Worm (Caenorhabditis elegans) whole organism, late embryonic: ENCODE results near the gene tebp-2.

Source experiments
- C38D4.7 ChIP-seq: fragments of 200-800 bp; sonication (Bioruptor generic); optimal IDR thresholded peaks from 2 replicates; lab custom pipeline; 2018; ENCODE audit warnings: mild to moderate bottlenecking, missing genetic modification characterization, moderate library complexity, missing compliant biosample characterization
- K02D7.2 ChIP-seq: sonication (generic microtip); optimal IDR thresholded peaks from 2 replicates; lab custom pipeline; 2017; ENCODE audit warnings: mild to moderate bottlenecking, missing genetic modification characterization, missing compliant biosample characterization
- ceh-6 ChIP-seq: fragments of 200-800 bp; sonication (Bioruptor generic); optimal IDR thresholded peaks from 2 replicates; lab custom pipeline; 2018; ENCODE audit warnings: mild to moderate bottlenecking, missing genetic modification characterization, missing compliant biosample characterization
- dve-1 ChIP-seq: sonication (generic microtip); optimal IDR thresholded peaks from 2 replicates; lab custom pipeline; 2017; ENCODE audit warnings: antibody characterized with exemption, mild to moderate bottlenecking, missing genetic modification characterization, missing compliant biosample characterization
- hlh-8 ChIP-seq: sonication (generic microtip); optimal IDR thresholded peaks from 2 replicates; lab custom pipeline; 2016; ENCODE audit warnings: missing genotype, missing genetic modification characterization, missing compliant biosample characterization
- lim-6 ChIP-seq: sonication (generic microtip); optimal IDR thresholded peaks from 2 replicates; lab custom pipeline; 2016; ENCODE audit warnings: missing genetic modification characterization, missing compliant biosample characterization
- mec-3 ChIP-seq: sonication (generic microtip); optimal IDR thresholded peaks from 2 replicates; lab custom pipeline; 2016; ENCODE audit warnings: borderline replicate concordance, missing genetic modification characterization, missing compliant biosample characterization
- pha-4 ChIP-seq: fragments of 150-350 bp; optimal IDR thresholded peaks from 2 replicates; lab custom pipeline; 2018; ENCODE audit warnings: missing biosample characterization, missing genetic modification reagents, missing genetic modification characterization
- pros-1 ChIP-seq: fragments of 150-350 bp; optimal IDR thresholded peaks from 2 replicates; lab custom pipeline; 2014; ENCODE audit warnings: missing biosample characterization, missing genetic modification reagents, missing genetic modification characterization
- sox-4 ChIP-seq: sonication (generic microtip); optimal IDR thresholded peaks from 2 replicates; lab custom pipeline; 2017; ENCODE audit warnings: mild to moderate bottlenecking, missing genetic modification characterization, inconsistent platforms, missing compliant biosample characterization
- ttx-3 ChIP-seq: sonication (generic microtip); optimal IDR thresholded peaks from 2 replicates; lab custom pipeline; 2016; ENCODE audit warnings: missing genetic modification reagents, missing genetic modification characterization, missing compliant biosample characterization

- no peak for TF ChIP-seq C38D4.7 (GFP tag; lab: Kevin White, UChicago)
- no peak for TF ChIP-seq dve-1 (tag; lab: Kevin White, UChicago)
- TF ChIP-seq pha-4 (tag; lab: Kevin White, UChicago): no peak
- no peak for TF ChIP-seq lim-6 (tag; lab: Kevin White, UChicago)
- TF ChIP-seq mec-3 (tag; lab: Kevin White, UChicago): no peak
- TF ChIP-seq pros-1: no peak
- TF ChIP-seq ceh-6 (GFP tag; lab: Kevin White, UChicago): no peak
- no peak for TF ChIP-seq K02D7.2 (tag; lab: Kevin White, UChicago)
- TF ChIP-seq sox-4 (tag; lab: Kevin White, UChicago): no peak
- TF ChIP-seq hlh-8 (tag; lab: Kevin White, UChicago): no peak
- no peak for TF ChIP-seq ttx-3
Measured at ce11 chrIV:5563280-5563679, 21.9 kb downstream of the tebp-2 start.
